Fruit fly (Drosophila melanogaster): ENCODE results near the gene XNP.

The XNP gene

dm6 chr3R:25495753-25496152 lies 13.1 kb upstream of the XNP start:
- TF ChIP-seq Myc (optimal IDR thresholded peaks at IDR 0.05), result no peak
- no peak for TF ChIP-seq ttk (optimal IDR thresholded peaks at IDR 0.05)
- TF ChIP-seq h (optimal IDR thresholded peaks at IDR 0.05), result no peak
- no peak for TF ChIP-seq psq (optimal IDR thresholded peaks at IDR 0.05)
- TF ChIP-seq insv (optimal IDR thresholded peaks at IDR 0.05), result no peak
- no peak for TF ChIP-seq Sin3A (optimal IDR thresholded peaks at IDR 0.05)

dm6 chr3R:25495072-25495471 lies 12.4 kb upstream of the XNP start, which contains the start of gene CG33494:
TSS of gene CG33494 (minus strand) at chr3R:25495161.
- TF ChIP-seq Myc (optimal IDR thresholded peaks at IDR 0.05) (no peak), Sin3A (optimal IDR thresholded peaks at IDR 0.05) (no peak), ttk (optimal IDR thresholded peaks at IDR 0.05) (no peak), h (optimal IDR thresholded peaks at IDR 0.05) (no peak), insv (optimal IDR thresholded peaks at IDR 0.05) (no peak), psq (optimal IDR thresholded peaks at IDR 0.05) (no peak)

DNA sequence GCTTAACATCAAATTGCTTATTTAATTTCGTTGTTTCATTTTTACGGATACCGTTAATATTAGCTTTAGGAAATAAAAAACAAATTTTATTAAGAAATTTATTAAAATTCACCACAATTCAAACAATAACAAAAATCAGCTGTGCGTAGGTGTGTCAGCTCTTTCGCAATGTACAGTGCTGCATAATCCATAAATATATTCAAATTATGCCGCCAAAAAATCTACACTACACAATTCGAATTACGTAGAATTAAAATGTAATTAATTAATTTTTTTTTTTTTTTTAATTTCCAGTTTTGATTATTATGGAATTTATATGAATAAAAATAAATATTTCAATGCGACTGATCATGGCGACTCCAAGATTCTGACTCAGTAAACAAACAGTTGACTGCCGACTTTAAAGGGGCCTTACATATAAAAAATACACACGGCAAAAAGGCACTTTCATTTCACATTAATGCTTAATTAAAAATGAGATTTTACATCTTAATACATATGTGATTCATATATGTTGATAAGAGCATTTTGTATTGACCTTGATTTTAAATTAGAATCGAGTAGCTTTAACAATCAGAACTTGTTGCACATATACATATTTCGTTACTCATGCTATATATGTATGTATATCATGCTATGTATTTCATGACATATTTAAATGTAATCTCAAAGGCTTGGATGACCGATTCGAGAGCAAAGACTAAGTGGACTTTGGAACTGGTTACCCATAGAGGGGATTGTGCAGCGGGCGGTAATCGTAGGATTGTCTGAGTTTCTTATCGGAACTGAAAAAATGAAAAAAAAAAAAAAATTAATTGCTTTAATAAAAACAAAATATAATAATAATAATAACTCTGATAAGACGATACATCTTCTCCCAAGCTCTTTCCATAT lies 10.9 kb upstream of the XNP start:
- no peak for TF ChIP-seq insv (optimal IDR thresholded peaks at IDR 0.05)
- no peak for TF ChIP-seq psq (optimal IDR thresholded peaks at IDR 0.05)
- no peak for TF ChIP-seq Myc (optimal IDR thresholded peaks at IDR 0.05)
- TF ChIP-seq h (optimal IDR thresholded peaks at IDR 0.05), result no peak
- TF ChIP-seq Sin3A (optimal IDR thresholded peaks at IDR 0.05), result no peak
- TF ChIP-seq ttk (optimal IDR thresholded peaks at IDR 0.05), result no peak

dm6 chr3R:25490778-25491664 lies 8.4 kb upstream of the XNP start, which contains the start of the genes Gnpat and CG5112:
TSS of gene Gnpat (minus strand) at chr3R:25490936.
TSS of gene CG5112 (plus strand) at chr3R:25491460.
- TF ChIP-seq ttk (optimal IDR thresholded peaks at IDR 0.05) (no peak), psq (optimal IDR thresholded peaks at IDR 0.05) (no peak), h (optimal IDR thresholded peaks at IDR 0.05) (no peak)

- no peak for TF ChIP-seq h (optimal IDR thresholded peaks at IDR 0.05)
- TF ChIP-seq Sin3A (optimal IDR thresholded peaks at IDR 0.05), result no peak
- TF ChIP-seq Myc (optimal IDR thresholded peaks at IDR 0.05), result no peak
- no peak for TF ChIP-seq insv (optimal IDR thresholded peaks at IDR 0.05)
- TF ChIP-seq ttk (optimal IDR thresholded peaks at IDR 0.05), result no peak
- TF ChIP-seq psq (optimal IDR thresholded peaks at IDR 0.05), result no peak
Measured at dm6 chr3R:25490375-25490774, 7.7 kb upstream of the XNP start.

DNA sequence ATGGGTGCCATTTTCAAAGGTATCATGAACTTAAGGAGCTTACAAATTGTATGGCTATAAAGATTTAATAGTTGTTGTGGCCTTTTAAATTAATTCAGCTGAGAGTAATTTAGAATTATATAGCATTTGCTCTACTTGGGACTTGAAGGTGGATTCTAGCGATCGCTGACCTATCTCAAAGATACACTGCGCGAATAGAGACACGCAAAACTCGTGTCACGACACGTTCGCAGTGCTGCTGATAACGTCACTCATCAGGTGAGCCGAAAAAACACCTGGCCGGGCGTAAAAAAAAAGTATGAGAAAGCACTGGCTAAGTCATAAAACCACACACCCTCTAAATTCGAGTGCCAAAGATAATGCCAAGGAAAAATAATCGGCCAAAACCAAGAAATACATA lies 7.1 kb upstream of the XNP start:
- no peak for TF ChIP-seq h (optimal IDR thresholded peaks at IDR 0.05)
- TF ChIP-seq psq (optimal IDR thresholded peaks at IDR 0.05), result no peak
- TF ChIP-seq Sin3A (optimal IDR thresholded peaks at IDR 0.05), result no peak
- no peak for TF ChIP-seq ttk (optimal IDR thresholded peaks at IDR 0.05)
- no peak for TF ChIP-seq Myc (optimal IDR thresholded peaks at IDR 0.05)

DNA sequence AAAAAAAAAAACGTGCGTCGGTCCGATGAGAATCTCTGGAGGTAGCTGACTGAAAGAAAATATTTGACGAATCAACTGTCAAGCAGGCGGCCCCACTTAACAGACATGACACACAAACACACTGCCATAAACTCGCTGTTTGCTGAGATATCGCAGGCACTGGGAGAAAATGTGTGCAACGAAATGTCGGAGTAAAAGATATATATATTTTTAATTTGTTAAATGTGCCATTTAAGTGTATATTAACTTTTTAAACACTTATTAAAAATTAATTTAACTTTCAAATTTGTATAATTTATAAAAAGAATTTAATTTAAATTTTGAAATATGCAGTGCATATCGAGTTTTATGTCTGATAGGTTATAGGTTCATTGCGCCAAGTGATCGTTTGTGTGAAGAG lies 6.5 kb upstream of the XNP start:
- TF ChIP-seq insv (optimal IDR thresholded peaks at IDR 0.05) (no peak), Sin3A (optimal IDR thresholded peaks at IDR 0.05) (no peak), h (optimal IDR thresholded peaks at IDR 0.05) (no peak), Myc (optimal IDR thresholded peaks at IDR 0.05) (no peak), ttk (optimal IDR thresholded peaks at IDR 0.05) (no peak), psq (optimal IDR thresholded peaks at IDR 0.05) (no peak)

DNA sequence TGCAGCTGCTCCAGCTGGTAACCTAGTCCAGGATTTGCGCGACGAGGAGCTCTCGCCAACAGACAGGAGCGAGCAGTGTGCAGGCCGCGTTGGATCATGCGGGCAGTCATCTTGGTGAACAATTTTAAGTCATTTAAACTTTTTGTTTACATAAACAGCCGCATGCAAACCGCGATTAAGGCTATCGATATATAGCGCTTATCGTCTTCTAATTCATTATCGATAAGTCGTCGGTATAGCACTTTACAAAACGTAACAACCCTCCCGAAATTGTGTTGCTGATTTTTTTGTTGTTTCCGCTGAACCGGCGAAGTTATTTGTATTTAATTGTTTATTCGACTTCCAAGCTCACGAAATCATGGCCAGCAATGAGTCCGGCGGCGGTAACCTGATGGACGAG lies 5.9 kb downstream of the XNP start, which contains the start of the genes CG4553 and MED28:
CG4553 (minus strand) TSS at position 172 of the 400 bp plus-strand sequence.
MED28 (plus strand) TSS at position 260 of the 400 bp plus-strand sequence.
- TF ChIP-seq ttk (optimal IDR thresholded peaks at IDR 0.05) (no peak), psq (optimal IDR thresholded peaks at IDR 0.05) (no peak), h (optimal IDR thresholded peaks at IDR 0.05) (no peak), insv (optimal IDR thresholded peaks at IDR 0.05) (no peak), Myc (optimal IDR thresholded peaks at IDR 0.05) (no peak), Sin3A (optimal IDR thresholded peaks at IDR 0.05) (no peak)

DNA sequence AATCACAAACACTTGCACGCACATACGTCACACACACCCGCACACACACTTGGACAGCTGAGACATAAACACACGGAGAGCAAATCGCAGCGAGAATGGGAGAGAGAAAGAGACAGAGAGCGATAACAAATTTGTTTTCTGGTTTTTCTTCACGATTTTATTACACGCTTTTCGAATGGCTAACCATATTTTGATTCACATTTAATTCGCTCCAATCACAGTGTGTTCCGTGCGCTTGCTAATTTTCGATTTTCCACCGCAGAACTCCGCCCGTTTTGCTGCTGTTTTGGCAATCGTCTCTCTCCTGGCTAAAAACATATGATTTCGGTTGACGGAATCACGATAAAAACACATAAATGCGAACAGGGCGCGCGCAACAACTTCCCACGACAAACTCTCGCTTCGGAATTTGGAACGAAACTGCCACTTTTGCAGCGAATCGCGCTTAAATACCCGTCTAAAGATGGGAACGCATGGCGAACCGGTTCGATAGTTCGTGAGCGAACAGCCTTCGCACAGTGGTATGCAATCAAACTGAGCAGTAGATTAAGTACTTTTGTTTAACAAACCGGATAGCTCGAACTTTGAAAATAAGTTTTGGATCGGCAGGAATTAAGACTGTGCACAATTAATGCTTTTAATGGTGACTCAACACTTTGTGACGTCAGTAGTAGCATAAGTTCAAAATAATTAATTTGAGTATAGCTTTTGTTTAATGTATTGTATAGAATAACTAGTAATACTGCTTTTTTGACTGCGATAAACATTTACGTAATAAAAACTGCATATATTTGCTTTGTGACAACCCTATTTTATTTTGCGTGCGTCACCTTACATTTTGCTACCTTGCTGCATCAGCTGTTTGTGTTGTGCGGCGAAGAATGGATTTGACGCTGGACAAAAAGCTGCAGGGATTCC lies 9.7 kb downstream of the XNP start, which contains the start of the genes Fur1 and Vps33B:
Fur1 (minus strand) TSS at position 424 of the 918 bp plus-strand sequence.
Vps33B (plus strand) TSS at position 856 of the 918 bp plus-strand sequence.
- TF ChIP-seq Myc (optimal IDR thresholded peaks at IDR 0.05) (no peak), Sin3A (optimal IDR thresholded peaks at IDR 0.05) (peak; percentile 98), h (optimal IDR thresholded peaks at IDR 0.05) (no peak)

dm6 chr3R:25471853-25472634 lies 10.6 kb downstream of the XNP start:
- TF ChIP-seq Myc (optimal IDR thresholded peaks at IDR 0.05) (no peak), psq (optimal IDR thresholded peaks at IDR 0.05) (peak; percentile 16)
